Fruit fly (Drosophila melanogaster) whole organism, embryonic: Measurements from ENCODE around the gene DPCoAC.

Experiments used
- Bgb ChIP-seq: fragments of 200-800 bp; sonication (Bioruptor generic); IDR thresholded peaks from 2 replicates; pipeline ENCODE4 v1.3.6; 2022; ENCODE audit warnings: missing biosample characterization, missing genetic modification characterization; ENCODE audit not compliant: partially characterized antibody
- CG10147 ChIP-seq: fragments of 200-800 bp; sonication (Bioruptor generic); optimal IDR thresholded peaks from 2 replicates; lab custom pipeline; 2019; ENCODE audit warnings: missing biosample characterization, mild to moderate bottlenecking, missing genetic modification characterization, moderate library complexity
- CG10543 ChIP-seq: fragments of 200-800 bp; sonication (Bioruptor generic); optimal IDR thresholded peaks from 3 replicates; lab custom pipeline; 2017; ENCODE audit warnings: missing biosample characterization, mild to moderate bottlenecking, missing genetic modification characterization, moderate library complexity
- CG12071 ChIP-seq: fragments of 200-800 bp; sonication (Bioruptor generic); optimal IDR thresholded peaks from 3 replicates; lab custom pipeline; 2018; ENCODE audit warnings: missing biosample characterization, mild to moderate bottlenecking, missing genetic modification characterization
- CG13287 ChIP-seq: fragments of 200-800 bp; sonication (Bioruptor generic); IDR thresholded peaks from 2 replicates; pipeline ENCODE4 v1.3.6; 2022; ENCODE audit warnings: missing biosample characterization, missing genetic modification characterization; ENCODE audit not compliant: partially characterized antibody
- CG14710 ChIP-seq: fragments of 200-800 bp; sonication (Bioruptor generic); optimal IDR thresholded peaks from 3 replicates; lab custom pipeline; 2019; ENCODE audit warnings: missing biosample characterization, mild to moderate bottlenecking, missing genetic modification characterization, moderate library complexity
- CG15011 ChIP-seq: fragments of 200-800 bp; sonication (Bioruptor generic); optimal IDR thresholded peaks from 3 replicates; lab custom pipeline; 2018; ENCODE audit warnings: missing biosample characterization, mild to moderate bottlenecking, missing genetic modification characterization
- CG15269 ChIP-seq: fragments of 200-800 bp; sonication (Bioruptor generic); optimal IDR thresholded peaks from 2 replicates; lab custom pipeline; 2018; ENCODE audit warnings: missing biosample characterization, mild to moderate bottlenecking, missing genetic modification characterization, moderate library complexity
- CG17568 ChIP-seq: fragments of 200-800 bp; sonication (Bioruptor generic); optimal IDR thresholded peaks from 2 replicates; lab custom pipeline; 2018; ENCODE audit warnings: missing biosample characterization, mild to moderate bottlenecking, missing genetic modification characterization, moderate library complexity
- CG17829 ChIP-seq: fragments of 200-800 bp; optimal IDR thresholded peaks from 2 replicates; lab custom pipeline; 2019; ENCODE audit warnings: missing biosample characterization, mild to moderate bottlenecking, missing genetic modification characterization, moderate library complexity
- CG18619 ChIP-seq: fragments of 200-800 bp; sonication (Bioruptor generic); optimal IDR thresholded peaks from 3 replicates; lab custom pipeline; 2017; ENCODE audit warnings: missing biosample characterization, mild to moderate bottlenecking, missing genetic modification characterization
- CG2129 ChIP-seq: fragments of 200-800 bp; sonication (Bioruptor generic); IDR thresholded peaks from 2 replicates; pipeline ENCODE4 v1.3.6; 2022; ENCODE audit warnings: missing biosample characterization, missing genetic modification characterization; ENCODE audit not compliant: partially characterized antibody
- CG32532 ChIP-seq: fragments of 200-800 bp; sonication (Bioruptor generic); IDR thresholded peaks from 2 replicates; pipeline ENCODE4 v1.3.6; 2022; ENCODE audit warnings: missing biosample characterization, missing genetic modification characterization
- D19B ChIP-seq: fragments of 200-800 bp; sonication (Bioruptor generic); optimal IDR thresholded peaks from 2 replicates; lab custom pipeline; 2017; ENCODE audit warnings: missing biosample characterization, mild to moderate bottlenecking, missing genetic modification characterization
- Deaf1 ChIP-seq: fragments of 200-800 bp; optimal IDR thresholded peaks from 3 replicates; lab custom pipeline; 2019; ENCODE audit warnings: missing biosample characterization, mild to moderate bottlenecking, missing genetic modification characterization, moderate library complexity
- Dip3 ChIP-seq: fragments of 200-800 bp; sonication (Bioruptor generic); optimal IDR thresholded peaks from 3 replicates; lab custom pipeline; 2016; ENCODE audit warnings: missing biosample characterization, missing genetic modification characterization
- E2f1 ChIP-seq: fragments of 200-800 bp; sonication (Bioruptor generic); IDR thresholded peaks from 2 replicates; pipeline ENCODE4 v1.3.6; 2022; ENCODE audit warnings: missing biosample characterization, missing genetic modification characterization
- Ets65A ChIP-seq: fragments of 200-800 bp; sonication (Bioruptor generic); peaks from one replicate; lab custom pipeline; 2016; ENCODE audit warnings: missing biosample characterization, missing genetic modification characterization
- Gsc ChIP-seq: fragments of 200-800 bp; sonication (Bioruptor generic); IDR thresholded peaks from 2 replicates; pipeline ENCODE4 v1.3.6; 2022; ENCODE audit warnings: missing biosample characterization, missing genetic modification characterization
- HLH3B ChIP-seq: fragments of 200-800 bp; sonication (Bioruptor generic); IDR thresholded peaks from 2 replicates; pipeline ENCODE4 v1.3.6; 2022; ENCODE audit warnings: missing biosample characterization, missing genetic modification characterization
- HmgD ChIP-seq: fragments of 200-800 bp; sonication (Bioruptor generic); optimal IDR thresholded peaks from 3 replicates; lab custom pipeline; 2016; ENCODE audit warnings: missing biosample characterization, missing genetic modification characterization
- Hmr ChIP-seq: fragments of 200-800 bp; sonication (Bioruptor generic); optimal IDR thresholded peaks from 3 replicates; lab custom pipeline; 2017; ENCODE audit warnings: mild to moderate bottlenecking, missing biosample characterization, missing genetic modification reagents, missing genetic modification characterization
- Lim3 ChIP-seq: fragments of 200-800 bp; sonication (Bioruptor generic); IDR thresholded peaks from 2 replicates; pipeline ENCODE4 v1.3.6; 2022; ENCODE audit warnings: missing biosample characterization, missing genetic modification characterization
- NC2β ChIP-seq: fragments of 200-800 bp; sonication (Bioruptor generic); optimal IDR thresholded peaks from 2 replicates; lab custom pipeline; 2016; ENCODE audit warnings: missing biosample characterization, missing genetic modification characterization
- Optix ChIP-seq: fragments of 200-800 bp; sonication (Bioruptor generic); IDR thresholded peaks from 3 replicates; pipeline ENCODE4 v1.3.6; 2022; ENCODE audit warnings: missing biosample characterization, missing genetic modification characterization
- Trl ChIP-seq, 3 experiments: fragments of >200 bp in 2 of 3; fragments of 200-800 bp in 1 of 3; sonication (Bioruptor generic) in 1 of 3; optimal IDR thresholded peaks; 2 replicates in 1 of 3; 3 replicates in 2 of 3; lab custom pipeline; 2016 to 2017; ENCODE audit warnings: missing biosample characterization in 1 of 3, missing genetic modification characterization in 1 of 3
- bcd ChIP-seq: fragments of 200-800 bp; sonication (Bioruptor generic); optimal IDR thresholded peaks from 2 replicates; lab custom pipeline; 2017; ENCODE audit warnings: missing biosample characterization, mild to moderate bottlenecking, missing genetic modification characterization
- bsh ChIP-seq, 2 experiments: fragments of 200-800 bp; sonication (Bioruptor generic); optimal IDR thresholded peaks; 2 replicates each; lab custom pipeline; 2017 to 2018; ENCODE audit warnings: mild to moderate bottlenecking in 2 of 2, missing biosample characterization in 2 of 2, missing genetic modification characterization in 2 of 2, moderate library complexity in 1 of 2
- dan ChIP-seq: fragments of 200-800 bp; sonication (Bioruptor generic); IDR thresholded peaks from 2 replicates; pipeline ENCODE4 v1.3.6; 2022; ENCODE audit warnings: missing biosample characterization, missing genetic modification characterization
- emc ChIP-seq: fragments of 200-800 bp; sonication (Bioruptor generic); optimal IDR thresholded peaks from 2 replicates; lab custom pipeline; 2016; ENCODE audit warnings: missing biosample characterization, missing genetic modification characterization
- esg ChIP-seq: fragments of 200-800 bp; sonication (Bioruptor generic); conservative IDR thresholded peaks from 2 replicates; pipeline ENCODE4 v1.3.6; 2022; ENCODE audit warnings: missing biosample characterization, missing genetic modification characterization
- grau ChIP-seq: fragments of 200-800 bp; optimal IDR thresholded peaks from 3 replicates; lab custom pipeline; 2019; ENCODE audit warnings: missing biosample characterization, mild to moderate bottlenecking, missing genetic modification characterization, moderate library complexity
- grn ChIP-seq: fragments of 200-800 bp; sonication (Bioruptor generic); optimal IDR thresholded peaks from 3 replicates; lab custom pipeline; 2017; ENCODE audit warnings: missing biosample characterization, missing genetic modification characterization
- hth ChIP-seq: fragments of >200 bp; optimal IDR thresholded peaks from 2 replicates; lab custom pipeline; 2017; ENCODE audit warnings: inconsistent platforms
- knrl ChIP-seq: fragments of 200-800 bp; sonication (Bioruptor generic); IDR thresholded peaks from 3 replicates; pipeline ENCODE4 v1.3.6; 2022; ENCODE audit warnings: missing biosample characterization, missing genetic modification characterization; ENCODE audit not compliant: partially characterized antibody
- lbe ChIP-seq: fragments of 200-800 bp; sonication (Bioruptor generic); optimal IDR thresholded peaks from 2 replicates; lab custom pipeline; 2016; ENCODE audit warnings: missing biosample characterization, mild to moderate bottlenecking, missing genetic modification characterization
- luna ChIP-seq: fragments of 200-800 bp; sonication (Bioruptor generic); optimal IDR thresholded peaks from 2 replicates; lab custom pipeline; 2016; ENCODE audit warnings: missing biosample characterization, missing genetic modification characterization
- nom ChIP-seq: fragments of 200-800 bp; sonication (Bioruptor generic); optimal IDR thresholded peaks from 2 replicates; lab custom pipeline; 2017; ENCODE audit warnings: missing biosample characterization, missing genetic modification characterization, mild to moderate bottlenecking, moderate library complexity, missing genetic modification reagents
- pan ChIP-seq, 4 experiments: fragments of >200 bp in 3 of 4; fragments of 200-800 bp in 1 of 4; sonication (Bioruptor generic) in 1 of 4; optimal IDR thresholded peaks in 3 of 4; IDR thresholded peaks in 1 of 4; 2 replicates each; pipeline versions ENCODE4 v1.3.6 to Lab custom; 2017 to 2022; ENCODE audit warnings: missing biosample characterization in 2 of 4, missing genetic modification characterization in 2 of 4, mixed read lengths in 1 of 4
- pfk ChIP-seq: fragments of 200-800 bp; sonication (Bioruptor generic); optimal IDR thresholded peaks from 2 replicates; lab custom pipeline; 2018; ENCODE audit warnings: missing biosample characterization, mild to moderate bottlenecking, missing genetic modification characterization, moderate library complexity
- psq ChIP-seq: fragments of 200-800 bp; sonication (Bioruptor generic); optimal IDR thresholded peaks from 2 replicates; lab custom pipeline; 2017; ENCODE audit warnings: missing biosample characterization, missing genetic modification characterization
- rib ChIP-seq: fragments of 200-800 bp; sonication (Bioruptor generic); IDR thresholded peaks from 2 replicates; pipeline ENCODE4 v1.3.6; 2022; ENCODE audit warnings: missing biosample characterization, missing genetic modification characterization
- so ChIP-seq: fragments of 200-800 bp; sonication (Bioruptor generic); IDR thresholded peaks from 3 replicates; pipeline ENCODE4 v1.3.6; 2022; ENCODE audit warnings: missing biosample characterization, missing genetic modification characterization
- ssp ChIP-seq: fragments of 200-800 bp; sonication (Bioruptor generic); IDR thresholded peaks from 2 replicates; pipeline ENCODE4 v1.3.6; 2022; ENCODE audit warnings: missing biosample characterization, missing genetic modification characterization
- tap ChIP-seq: fragments of 200-800 bp; optimal IDR thresholded peaks from 3 replicates; lab custom pipeline; 2019; ENCODE audit warnings: missing biosample characterization, mild to moderate bottlenecking, missing genetic modification characterization, moderate library complexity
- zf30C ChIP-seq: fragments of 200-800 bp; sonication (Bioruptor generic); optimal IDR thresholded peaks from 3 replicates; lab custom pipeline; 2018; ENCODE audit warnings: missing biosample characterization, mild to moderate bottlenecking, missing genetic modification characterization
- zfh1 ChIP-seq: fragments of 200-800 bp; sonication (Bioruptor generic); IDR thresholded peaks from 3 replicates; pipeline ENCODE4 v1.3.6; 2022; ENCODE audit warnings: missing biosample characterization, missing genetic modification characterization

Gene DPCoAC

DNA sequence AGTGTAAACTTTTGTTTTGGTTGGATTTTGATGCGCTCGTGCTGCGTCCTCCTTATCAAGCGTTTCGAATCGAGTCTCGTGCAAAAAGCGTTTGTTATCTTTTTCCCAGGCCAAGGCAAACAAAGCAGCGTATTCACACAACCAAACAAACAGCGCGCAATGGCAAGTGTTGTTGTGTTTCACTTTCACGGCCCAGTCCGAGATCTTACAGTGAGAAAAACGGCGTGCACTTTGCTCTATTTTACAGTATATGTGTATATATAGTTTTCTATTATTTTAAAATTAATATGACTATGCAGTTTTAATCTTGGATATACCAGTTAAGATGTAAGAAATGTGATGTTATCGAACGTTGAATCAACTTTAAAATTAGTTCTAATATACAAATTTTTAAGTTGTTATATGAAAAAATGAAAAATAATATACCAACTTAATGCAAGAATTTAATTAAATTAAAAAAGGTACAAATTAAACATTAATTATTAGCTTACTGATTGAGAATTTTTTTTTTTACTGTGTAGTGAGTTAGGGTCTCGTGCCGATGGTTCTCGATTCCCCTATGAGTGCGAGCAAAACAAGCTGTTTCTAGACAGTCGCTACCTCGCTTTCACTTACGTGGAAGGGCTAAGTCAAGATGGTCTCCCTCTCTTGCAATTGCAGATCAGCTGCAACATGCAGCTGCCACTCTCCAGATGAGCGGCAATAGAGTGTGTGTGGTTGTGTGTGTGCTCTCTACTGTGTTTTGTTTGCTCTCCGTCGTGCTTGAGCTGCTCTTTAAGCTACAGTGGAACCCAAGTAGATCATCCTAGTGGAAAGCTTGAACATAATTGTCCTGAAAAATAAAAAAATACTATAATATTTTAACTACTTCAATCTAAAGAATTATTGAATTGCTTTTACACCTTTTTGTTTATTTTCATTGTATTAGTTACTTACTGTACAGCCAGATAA lies 37.0 kb upstream of the DPCoAC start (continued):
- TF ChIP-seq ssp (GFP tag; lab: Robert Waterston, UW) (peak; percentile 81), luna (GFP tag; lab: Kevin White, UChicago) (no peak), Bgb (GFP tag; lab: Robert Waterston, UW) (no peak), grau (tag; lab: Kevin White, UChicago) (peak; percentile 93), tap (tag; lab: Kevin White, UChicago) (peak; percentile 84), pfk (GFP tag; lab: Kevin White, UChicago) (peak; percentile 13), E2f1 (GFP tag; lab: Robert Waterston, UW) (peak; percentile 83), CG17568 (peak; percentile 50), HmgD (GFP tag; lab: Kevin White, UChicago) (no peak), CG15011 (peak; percentile 72), dan (GFP tag; lab: Robert Waterston, UW) (no peak), HLH3B (GFP tag; lab: Robert Waterston, UW) (peak; percentile 79), zf30C (GFP tag; lab: Kevin White, UChicago) (peak; percentile 93), Optix (GFP tag; lab: Robert Waterston, UW) (peak; percentile 52; the same call in 1 of the 3 replicates), CG32532 (GFP tag; lab: Robert Waterston, UW) (peak; percentile 77), D19B (GFP tag; lab: Kevin White, UChicago) (no peak), Lim3 (no peak), rib (GFP tag; lab: Robert Waterston, UW) (peak; percentile 38; the same call in 1 of the 2 replicates), Dip3 (GFP tag; lab: Kevin White, UChicago) (no peak), esg (GFP tag; lab: Robert Waterston, UW) (peak; percentile 66), pan (optimal IDR thresholded peaks at IDR 0.05; lab: Kevin White, UChicago) (no peak), pan (GFP tag; optimal IDR thresholded peaks at IDR 0.05 in 1 of 2, IDR thresholded peaks at IDR 0.05 in 1 of 2) (peak in 1 of 2 experiments; percentile 82), bcd (GFP tag; lab: Kevin White, UChicago) (peak; percentile 88), psq (GFP tag; lab: Kevin White, UChicago) (peak; percentile 62), Ets65A (GFP tag; lab: Kevin White, UChicago) (peak; percentile 73), Gsc (GFP tag; lab: Robert Waterston, UW) (no peak; the same call in 1 of the 2 replicates), Hmr (GFP tag; lab: Kevin White, UChicago) (peak; percentile 84), NC2β (GFP tag; lab: Kevin White, UChicago) (no peak), knrl (GFP tag; lab: Robert Waterston, UW) (no peak), CG12071 (GFP tag; lab: Kevin White, UChicago) (no peak), CG15269 (tag; lab: Kevin White, UChicago) (peak; percentile 89), bsh (GFP tag; optimal IDR thresholded peaks at IDR 0.05; lab: Kevin White, UChicago) (peak; percentile 79 to 95), Deaf1 (peak; percentile 75), grn (no peak), CG10147 (GFP tag; lab: Kevin White, UChicago) (peak; percentile 89), Trl (optimal IDR thresholded peaks at IDR 0.05; lab: Kevin White, UChicago) (peak in 1 of 2 experiments; percentile 74), Trl (GFP tag; optimal IDR thresholded peaks at IDR 0.05; lab: Kevin White, UChicago) (no peak), CG10543 (GFP tag; lab: Kevin White, UChicago) (peak; percentile 72), hth (lab: Kevin White, UChicago) (no peak), lbe (peak; percentile 59), zfh1 (peak; percentile 80), CG18619 (GFP tag; lab: Kevin White, UChicago) (peak; percentile 85), emc (GFP tag; lab: Kevin White, UChicago) (no peak), CG17829 (tag; lab: Kevin White, UChicago) (peak; percentile 97), so (GFP tag; lab: Robert Waterston, UW) (peak; percentile 52; the same call in 1 of the 3 replicates), CG13287 (no peak), CG2129 (GFP tag; lab: Robert Waterston, UW) (no peak), nom (peak; percentile 88), CG14710 (tag; lab: Kevin White, UChicago) (peak; percentile 98)
